Worm (Caenorhabditis elegans): ENCODE measurements around the gene R01H2.8.
A peak's percentile ranks its signal among the peaks of the same experiment; 100 is the strongest.

The R01H2.8 gene

DNA sequence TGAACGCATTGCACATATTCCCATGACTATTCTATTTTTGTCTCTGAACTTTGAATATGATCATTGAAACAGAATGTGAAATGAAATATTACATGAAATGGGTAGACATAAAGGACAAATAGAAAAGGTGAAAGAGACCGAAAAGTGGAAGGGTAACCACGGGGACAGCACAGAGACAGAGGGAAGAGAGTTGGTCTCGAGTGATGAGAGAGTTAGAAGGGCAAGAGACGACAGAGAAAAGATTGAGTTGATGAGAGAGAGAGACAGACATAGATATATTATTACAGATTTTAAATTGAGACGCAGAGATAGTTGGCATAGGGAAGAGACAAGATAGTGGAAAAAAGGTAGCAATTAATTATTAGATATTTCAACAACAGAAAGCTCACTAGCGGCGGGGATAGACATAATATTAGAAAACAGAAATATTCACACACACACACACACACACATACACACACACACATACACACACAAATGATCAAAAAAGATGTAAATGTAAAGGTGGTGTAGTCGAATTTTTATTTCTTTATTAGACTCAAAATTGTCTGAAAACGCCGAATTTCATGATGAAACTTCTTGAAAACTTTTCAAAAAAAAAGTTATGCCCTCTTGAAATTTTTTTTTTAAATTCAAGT lies 47.9 kb downstream of the R01H2.8 start:
- TF ChIP-seq pqm-1 (tag; optimal IDR thresholded peaks at IDR 0.05) (peak; percentile 74), nfya-1 (tag; optimal IDR thresholded peaks at IDR 0.05; ENCODE audit: insufficient read depth) (peak; percentile 73), lin-39 (tag; optimal IDR thresholded peaks at IDR 0.05) (no peak), fkh-10 (GFP tag; optimal IDR thresholded peaks at IDR 0.05) (no peak), elt-1 (tag; optimal IDR thresholded peaks at IDR 0.05) (peak; percentile 45), skn-1 (tag; optimal IDR thresholded peaks at IDR 0.05) (peak; percentile 71), nhr-11 (tag; optimal IDR thresholded peaks at IDR 0.05) (no peak), ztf-4 (tag; optimal IDR thresholded peaks at IDR 0.05) (no peak), egl-27 (tag; optimal IDR thresholded peaks at IDR 0.05) (peak; percentile 87), egl-5 (tag; optimal IDR thresholded peaks at IDR 0.05) (no peak), elt-2 (tag; optimal IDR thresholded peaks at IDR 0.05) (peak; percentile 68), mdl-1 (tag; optimal IDR thresholded peaks at IDR 0.05) (peak; percentile 22), lin-15B (tag; optimal IDR thresholded peaks at IDR 0.05) (peak; percentile 25), elt-3 (tag; optimal IDR thresholded peaks at IDR 0.05) (no peak), jun-1 (tag; optimal IDR thresholded peaks at IDR 0.05) (peak; percentile 76), pha-4 (tag; optimal IDR thresholded peaks at IDR 0.05) (peak; percentile 89), ZK546.5 (tag; optimal IDR thresholded peaks at IDR 0.05) (no peak), nhr-67 (tag; optimal IDR thresholded peaks at IDR 0.05) (no peak), snpc-4 (tag; optimal IDR thresholded peaks at IDR 0.05) (peak; percentile 45), unc-62 (GFP tag; optimal IDR thresholded peaks at IDR 0.05) (no peak), zag-1 (tag; optimal IDR thresholded peaks at IDR 0.05) (no peak), ceh-16 (tag; optimal IDR thresholded peaks at IDR 0.05) (no peak), R02D3.7 (tag; optimal IDR thresholded peaks at IDR 0.05) (no peak), nhr-237 (tag; optimal IDR thresholded peaks at IDR 0.05) (no peak), lsy-12 (tag; optimal IDR thresholded peaks at IDR 0.05) (peak; percentile 3), mml-1 (tag; optimal IDR thresholded peaks at IDR 0.05) (no peak), nhr-76 (tag; optimal IDR thresholded peaks at IDR 0.05) (no peak), nhr-25 (tag; optimal IDR thresholded peaks at IDR 0.05) (peak; percentile 85), hmg-11 (tag; optimal IDR thresholded peaks at IDR 0.05) (peak; percentile 28), ceh-28 (tag; optimal IDR thresholded peaks at IDR 0.05) (peak; percentile 41), nhr-23 (tag; optimal IDR thresholded peaks at IDR 0.05) (peak; percentile 62), ama-1 (optimal IDR thresholded peaks at IDR 0.05) (no peak), nhr-43 (tag; optimal IDR thresholded peaks at IDR 0.05; ENCODE audit: poor library complexity, severe bottlenecking) (peak; percentile 59), nhr-77 (tag; optimal IDR thresholded peaks at IDR 0.05) (no peak), ceh-9 (tag; optimal IDR thresholded peaks at IDR 0.05) (no peak)

Data from whole organism, L3 larva.